Worm (Caenorhabditis elegans) whole organism, L4 larva: Measurements from ENCODE around the gene srx-121.

Experiments
- ama-1 ChIP-seq: fragments of 150-350 bp; optimal IDR thresholded peaks from 2 replicates; lab custom pipeline; 2014; ENCODE audit warnings: inconsistent platforms, mixed read lengths
- dmd-6 ChIP-seq: fragments of 200-800 bp; sonication (Bioruptor generic); IDR thresholded peaks from 2 replicates; pipeline ENCODE4 v1.3.6; 2022; ENCODE audit warnings: missing genetic modification reagents, missing genetic modification characterization, missing compliant biosample characterization
- dmd-9 ChIP-seq: fragments of 200-800 bp; sonication (Bioruptor generic); IDR thresholded peaks from 2 replicates; pipeline ENCODE4 v1.3.6; 2022; ENCODE audit warnings: missing genetic modification reagents, missing genetic modification characterization, missing compliant biosample characterization
- fos-1 ChIP-seq: fragments of 150-350 bp; optimal IDR thresholded peaks from 2 replicates; lab custom pipeline; 2014; ENCODE audit warnings: missing biosample characterization, missing genetic modification characterization
- jun-1 ChIP-seq: fragments of 150-350 bp; optimal IDR thresholded peaks from 2 replicates; lab custom pipeline; 2014; ENCODE audit warnings: missing biosample characterization, missing genetic modification reagents, missing genetic modification characterization
- lin-15B ChIP-seq: fragments of 150-350 bp; sonication (generic microtip); optimal IDR thresholded peaks from 3 replicates; lab custom pipeline; 2014; ENCODE audit warnings: missing biosample characterization, missing genetic modification characterization

DNA sequence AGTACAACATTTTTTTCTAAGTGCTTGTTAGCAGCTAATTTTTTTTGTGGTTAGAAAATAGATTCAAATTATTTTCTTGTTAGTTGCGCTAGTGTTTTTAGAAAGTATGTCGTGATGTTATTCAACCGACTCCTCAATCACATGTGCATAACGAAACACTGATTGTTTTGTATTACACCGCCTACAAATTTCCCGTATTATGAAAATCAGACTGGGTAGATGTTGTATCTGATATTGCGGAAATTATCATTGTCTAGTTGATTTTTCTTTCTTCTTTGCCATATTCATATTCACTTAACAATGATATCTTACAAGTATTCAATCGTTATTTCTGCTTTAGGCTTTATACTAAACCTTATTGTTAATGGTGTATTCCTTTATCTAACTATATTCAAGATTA is 21.3 kb downstream of the srx-121 start, which contains the start of gene str-63:
- TF ChIP-seq dmd-6 (GFP tag; lab: Robert Waterston, UW) = no peak
- no peak for TF ChIP-seq lin-15B (tag; lab: Kevin White, UChicago)
- no peak for TF ChIP-seq fos-1 (tag; lab: Kevin White, UChicago)
- no peak for TF ChIP-seq jun-1 (tag; lab: Kevin White, UChicago)
- TF ChIP-seq dmd-9 (GFP tag; lab: Robert Waterston, UW) = no peak
- TF ChIP-seq ama-1 (lab: Kevin White, UChicago) = no peak
